Worm (Caenorhabditis elegans): Measurements from ENCODE around the gene nhl-2.

Gene nhl-2

DNA sequence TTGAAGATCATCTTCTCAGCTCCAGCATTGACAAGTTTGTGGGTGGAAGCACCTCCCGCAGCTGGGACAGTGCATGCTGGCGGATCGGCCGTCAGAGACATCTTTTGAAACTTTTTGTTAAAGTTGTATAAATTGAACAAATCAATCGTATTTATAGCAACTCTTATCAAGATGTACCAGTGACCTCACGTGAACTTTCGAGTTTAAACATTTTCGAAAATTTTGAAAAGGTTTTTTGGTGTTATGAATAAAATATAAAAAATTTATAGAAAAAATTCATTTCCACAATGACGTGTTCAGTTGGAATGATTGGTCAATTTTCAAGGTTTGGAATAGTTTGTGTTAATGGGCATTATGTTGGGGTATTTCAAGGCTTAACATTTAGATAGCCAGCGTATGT, 30.2 kb downstream of the nhl-2 start, which contains the start of the genes msd-4 and C35D10.3:
Gene msd-4, minus strand, starts transcription at position 101 of the 400 bp plus-strand sequence.
Gene C35D10.3, plus strand, starts transcription at position 279 of the 400 bp plus-strand sequence.
- TF ChIP-seq tra-4 (tag; optimal IDR thresholded peaks at IDR 0.05) = no peak

DNA sequence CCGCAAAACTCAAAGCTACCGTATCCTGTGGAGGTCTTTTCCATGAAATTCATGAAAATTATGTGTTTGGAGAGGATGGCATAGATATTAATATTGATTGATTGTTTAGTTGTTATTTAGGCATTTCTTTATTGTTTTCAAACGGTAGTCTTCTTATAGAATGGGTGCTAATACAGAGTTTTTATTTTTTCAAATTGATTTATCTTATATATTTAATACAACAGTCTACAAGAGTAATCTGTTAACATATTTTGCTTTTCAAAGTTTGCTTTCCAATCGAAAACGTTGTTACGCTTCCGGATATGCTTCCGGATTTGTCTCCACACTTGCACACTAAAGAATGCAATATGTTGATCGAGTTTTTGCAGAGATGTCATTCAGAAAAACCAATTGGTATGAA, 32.1 kb downstream of the nhl-2 start, which contains the start of gene C35D10.17:
Gene C35D10.17, plus strand, starts transcription at position 301 of the 400 bp plus-strand sequence.
- TF ChIP-seq tra-4 (tag; optimal IDR thresholded peaks at IDR 0.05) (no peak), F13C5.2 (tag; optimal IDR thresholded peaks at IDR 0.05) (no peak), hmbx-1 (tag; optimal IDR thresholded peaks at IDR 0.05) (no peak), ets-7 (tag; optimal IDR thresholded peaks at IDR 0.05) (no peak), flt-1 (GFP tag; IDR thresholded peaks at IDR 0.05) (no peak), aly-1 (tag; optimal IDR thresholded peaks at IDR 0.05) (no peak), ceh-13 (GFP tag; optimal IDR thresholded peaks at IDR 0.05) (no peak), hmg-4 (GFP tag; optimal IDR thresholded peaks at IDR 0.05) (no peak), ama-1 (optimal IDR thresholded peaks at IDR 0.05) (no peak), ceh-36 (tag; optimal IDR thresholded peaks at IDR 0.05) (no peak), hnd-1 (tag; optimal IDR thresholded peaks at IDR 0.05) (no peak), tbx-37 (GFP tag; conservative IDR thresholded peaks at IDR 0.05) (no peak), sea-1 (GFP tag; conservative IDR thresholded peaks at IDR 0.05) (no peak), tbx-11 (GFP tag; IDR thresholded peaks at IDR 0.05) (no peak), B0310.2 (tag; optimal IDR thresholded peaks at IDR 0.05) (no peak), scrt-1 (GFP tag; IDR thresholded peaks at IDR 0.05) (no peak), pes-1 (GFP tag; IDR thresholded peaks at IDR 0.05) (no peak)

DNA sequence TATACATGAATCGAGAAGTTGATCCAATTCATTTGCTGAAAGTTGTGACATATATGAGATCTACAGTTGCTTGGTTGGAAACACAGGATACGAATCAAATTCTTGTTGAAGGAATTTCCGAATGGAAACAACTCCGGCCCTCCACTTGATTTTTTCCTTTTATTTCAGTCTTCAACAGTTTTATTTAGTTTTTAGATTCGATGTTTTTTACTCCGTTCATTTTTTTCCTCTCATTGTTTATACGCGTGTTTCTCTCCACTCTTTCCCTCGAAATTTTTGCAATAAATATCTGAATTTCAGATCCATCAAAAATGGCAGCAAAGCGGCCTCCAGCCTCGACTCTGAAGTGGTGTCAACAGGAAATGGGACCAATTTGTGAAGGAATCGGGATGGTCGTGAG, 35.8 kb downstream of the nhl-2 start, which contains the start of gene coq-8:
Gene coq-8, plus strand, starts transcription at position 301 of the 400 bp plus-strand sequence.
- TF ChIP-seq tbx-11 (GFP tag; IDR thresholded peaks at IDR 0.05) (no peak), hmg-4 (GFP tag; optimal IDR thresholded peaks at IDR 0.05) (no peak), B0310.2 (tag; optimal IDR thresholded peaks at IDR 0.05) (no peak), ceh-13 (GFP tag; optimal IDR thresholded peaks at IDR 0.05) (no peak), pes-1 (GFP tag; IDR thresholded peaks at IDR 0.05) (no peak), ama-1 (optimal IDR thresholded peaks at IDR 0.05) (no peak), sea-1 (GFP tag; conservative IDR thresholded peaks at IDR 0.05) (no peak), tra-4 (tag; optimal IDR thresholded peaks at IDR 0.05) (no peak), tbx-37 (GFP tag; conservative IDR thresholded peaks at IDR 0.05) (no peak), aly-1 (tag; optimal IDR thresholded peaks at IDR 0.05) (no peak), flt-1 (GFP tag; IDR thresholded peaks at IDR 0.05) (no peak), hmbx-1 (tag; optimal IDR thresholded peaks at IDR 0.05) (no peak), scrt-1 (GFP tag; IDR thresholded peaks at IDR 0.05) (no peak), ceh-36 (tag; optimal IDR thresholded peaks at IDR 0.05) (no peak), hnd-1 (tag; optimal IDR thresholded peaks at IDR 0.05) (no peak), ets-7 (tag; optimal IDR thresholded peaks at IDR 0.05) (no peak), F13C5.2 (tag; optimal IDR thresholded peaks at IDR 0.05) (no peak)

DNA sequence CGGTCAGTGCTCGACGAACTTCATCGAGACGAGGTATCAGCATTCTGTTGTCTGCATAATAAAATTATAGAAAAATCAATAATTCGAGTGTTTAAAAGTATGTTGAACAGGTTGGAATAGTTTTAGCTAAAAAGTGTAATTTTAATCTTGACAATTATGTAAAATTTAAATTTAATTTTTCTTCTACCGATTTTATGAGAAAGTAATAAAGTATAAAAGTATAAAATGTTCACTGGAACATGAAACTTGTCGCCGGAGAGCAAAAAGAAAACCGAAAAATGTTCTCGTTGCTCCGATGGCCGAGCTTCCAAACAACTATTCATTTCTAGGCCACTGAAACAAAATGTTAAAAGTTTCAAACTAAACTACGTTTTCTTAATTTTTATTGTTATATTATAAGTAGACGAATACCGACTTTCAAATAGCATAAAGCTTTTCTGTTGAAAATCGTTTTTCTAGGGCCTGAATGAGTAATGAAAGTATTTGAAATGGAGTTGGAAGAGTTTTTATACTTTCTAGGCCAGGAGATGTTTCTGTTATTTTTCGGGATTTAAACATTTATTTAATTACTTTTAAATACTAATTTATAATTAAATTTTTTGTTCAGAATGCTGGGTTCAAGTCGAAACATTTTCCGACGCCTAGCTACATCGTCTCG, 37.0 kb downstream of the nhl-2 start, which contains the start of the genes C35D10.10 and C35D10.5:
Gene C35D10.10, minus strand, starts transcription at position 51 of the 658 bp plus-strand sequence.
Gene C35D10.5, plus strand, starts transcription at position 608 of the 658 bp plus-strand sequence.
- TF ChIP-seq ceh-36 (tag; optimal IDR thresholded peaks at IDR 0.05) = no peak
- no peak for TF ChIP-seq scrt-1 (GFP tag; IDR thresholded peaks at IDR 0.05)
- no peak for TF ChIP-seq ceh-13 (GFP tag; optimal IDR thresholded peaks at IDR 0.05)
- no peak for TF ChIP-seq tbx-11 (GFP tag; IDR thresholded peaks at IDR 0.05)
- no peak for TF ChIP-seq hnd-1 (tag; optimal IDR thresholded peaks at IDR 0.05)
- TF ChIP-seq pes-1 (GFP tag; IDR thresholded peaks at IDR 0.05) = no peak
- TF ChIP-seq hmbx-1 (tag; optimal IDR thresholded peaks at IDR 0.05) = no peak
- TF ChIP-seq aly-1 (tag; optimal IDR thresholded peaks at IDR 0.05) = no peak
- TF ChIP-seq ets-7 (tag; optimal IDR thresholded peaks at IDR 0.05) = no peak
- no peak for TF ChIP-seq flt-1 (GFP tag; IDR thresholded peaks at IDR 0.05)
- no peak for TF ChIP-seq hmg-4 (GFP tag; optimal IDR thresholded peaks at IDR 0.05)
- no peak for TF ChIP-seq ama-1 (optimal IDR thresholded peaks at IDR 0.05)
- TF ChIP-seq sea-1 (GFP tag; conservative IDR thresholded peaks at IDR 0.05) = no peak
- TF ChIP-seq tra-4 (tag; optimal IDR thresholded peaks at IDR 0.05) = no peak
- TF ChIP-seq F13C5.2 (tag; optimal IDR thresholded peaks at IDR 0.05) = no peak
- TF ChIP-seq B0310.2 (tag; optimal IDR thresholded peaks at IDR 0.05) = no peak
- TF ChIP-seq tbx-37 (GFP tag; conservative IDR thresholded peaks at IDR 0.05) = no peak

DNA sequence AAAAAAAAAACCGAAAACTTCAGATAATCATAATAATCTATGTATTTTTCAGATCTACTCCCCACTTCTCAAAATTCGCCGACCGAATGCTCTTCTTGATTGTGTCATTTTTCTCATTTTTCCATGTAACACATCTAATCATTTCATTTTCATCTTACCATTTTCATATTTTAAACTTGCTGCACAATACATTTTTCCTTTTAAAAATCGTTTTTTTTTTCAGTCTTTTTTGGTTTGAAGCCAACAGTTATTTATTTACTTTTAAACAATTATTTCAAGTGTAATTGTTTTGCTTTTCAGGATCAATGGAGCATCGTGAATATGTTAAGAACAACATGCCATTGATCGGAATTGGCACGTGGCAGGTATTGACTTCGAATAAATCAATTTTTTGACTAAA, 39.8 kb downstream of the nhl-2 start, which contains the start of gene C35D10.6:
Gene C35D10.6, plus strand, starts transcription at position 301 of the 400 bp plus-strand sequence.
- TF ChIP-seq tra-4 (tag; optimal IDR thresholded peaks at IDR 0.05) (no peak), tbx-37 (GFP tag; conservative IDR thresholded peaks at IDR 0.05) (no peak), ama-1 (optimal IDR thresholded peaks at IDR 0.05) (no peak), pes-1 (GFP tag; IDR thresholded peaks at IDR 0.05) (no peak), hnd-1 (tag; optimal IDR thresholded peaks at IDR 0.05) (no peak), hmg-4 (GFP tag; optimal IDR thresholded peaks at IDR 0.05) (no peak), flt-1 (GFP tag; IDR thresholded peaks at IDR 0.05) (no peak), tbx-11 (GFP tag; IDR thresholded peaks at IDR 0.05) (no peak), F13C5.2 (tag; optimal IDR thresholded peaks at IDR 0.05) (no peak), aly-1 (tag; optimal IDR thresholded peaks at IDR 0.05) (no peak), scrt-1 (GFP tag; IDR thresholded peaks at IDR 0.05) (no peak), ceh-13 (GFP tag; optimal IDR thresholded peaks at IDR 0.05) (no peak)

DNA sequence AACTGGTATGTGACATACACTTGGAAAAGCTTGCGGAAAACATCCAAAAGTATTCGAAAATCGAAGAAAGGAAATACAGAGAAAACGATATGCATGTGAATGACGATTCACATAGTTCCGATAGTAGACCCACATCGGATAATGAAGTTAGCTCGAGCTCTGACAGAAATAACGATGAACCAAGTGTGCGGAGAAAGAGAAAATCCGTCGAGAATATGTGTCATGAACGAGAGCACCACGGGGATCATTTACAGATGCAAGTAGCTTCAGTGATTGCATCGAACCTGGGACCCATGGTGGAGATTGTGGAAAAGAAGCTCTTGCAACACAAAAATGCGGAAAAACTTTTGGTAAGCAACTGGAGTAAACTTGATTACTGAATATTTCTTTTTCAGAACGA, 41.9 kb downstream of the nhl-2 start:
- TF ChIP-seq tbx-37 (GFP tag; conservative IDR thresholded peaks at IDR 0.05) (no peak), aly-1 (tag; optimal IDR thresholded peaks at IDR 0.05) (no peak), scrt-1 (GFP tag; IDR thresholded peaks at IDR 0.05) (no peak), flt-1 (GFP tag; IDR thresholded peaks at IDR 0.05) (no peak), ceh-13 (GFP tag; optimal IDR thresholded peaks at IDR 0.05) (no peak), hmbx-1 (tag; optimal IDR thresholded peaks at IDR 0.05) (no peak), tbx-11 (GFP tag; IDR thresholded peaks at IDR 0.05) (no peak), sea-1 (GFP tag; conservative IDR thresholded peaks at IDR 0.05) (no peak), ama-1 (optimal IDR thresholded peaks at IDR 0.05) (no peak), tra-4 (tag; optimal IDR thresholded peaks at IDR 0.05) (no peak), ceh-36 (tag; optimal IDR thresholded peaks at IDR 0.05) (no peak), pes-1 (GFP tag; IDR thresholded peaks at IDR 0.05) (no peak), ets-7 (tag; optimal IDR thresholded peaks at IDR 0.05) (no peak), hmg-4 (GFP tag; optimal IDR thresholded peaks at IDR 0.05) (no peak), B0310.2 (tag; optimal IDR thresholded peaks at IDR 0.05) (no peak), hnd-1 (tag; optimal IDR thresholded peaks at IDR 0.05) (no peak), F13C5.2 (tag; optimal IDR thresholded peaks at IDR 0.05) (no peak)
